Fruit fly (Drosophila melanogaster): ENCODE results near the gene CG5421.

The CG5421 gene

DNA sequence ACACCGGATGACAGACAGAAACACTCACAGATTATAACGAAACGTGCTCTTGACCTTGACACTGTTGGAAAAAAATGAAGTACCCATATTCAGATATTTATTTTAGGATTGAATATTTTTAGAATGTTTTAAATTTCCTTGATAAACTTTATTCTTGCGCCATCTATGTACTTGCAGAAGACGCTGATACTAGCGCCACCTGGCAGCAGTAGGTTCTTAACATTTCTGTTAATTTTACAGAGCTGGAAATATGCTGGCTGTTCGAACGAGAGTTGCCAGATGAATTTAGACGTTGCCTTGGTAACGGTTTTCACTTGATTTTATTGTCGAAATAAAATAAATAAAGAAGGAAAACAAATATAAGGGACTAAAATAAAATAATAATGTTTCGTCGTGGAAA lies 23.4 kb downstream of the CG5421 start, which contains the start of gene Fam92 (continued):
- TF ChIP-seq B-H2 (GFP tag; optimal IDR thresholded peaks at IDR 0.05) = peak; percentile 65
- peak; percentile 91 for TF ChIP-seq Rfx (GFP tag; IDR thresholded peaks at IDR 0.05)
- no peak for TF ChIP-seq Hand (GFP tag; optimal IDR thresholded peaks at IDR 0.05)
- TF ChIP-seq CG32532 (GFP tag; IDR thresholded peaks at IDR 0.05) = peak; percentile 73; the same call in 1 of the 2 replicates
- peak; percentile 87 for TF ChIP-seq CG11456 (GFP tag; IDR thresholded peaks at IDR 0.05)
- TF ChIP-seq CG1233 (GFP tag; optimal IDR thresholded peaks at IDR 0.05) = peak; percentile 41
- TF ChIP-seq CG34376 (GFP tag; optimal IDR thresholded peaks at IDR 0.05) = peak; percentile 43
- TF ChIP-seq ATbp (GFP tag; optimal IDR thresholded peaks at IDR 0.05) = no peak
- no peak for TF ChIP-seq CG6175 (GFP tag; IDR thresholded peaks at IDR 0.05)
- TF ChIP-seq CG7271 (tag; optimal IDR thresholded peaks at IDR 0.05) = no peak
- TF ChIP-seq CG3847 (GFP tag; IDR thresholded peaks at IDR 0.05) = peak; percentile 21; the same call in 1 of the 2 replicates
- peak; percentile 11 for TF ChIP-seq CG9727 (GFP tag; optimal IDR thresholded peaks at IDR 0.05)
- TF ChIP-seq Chrac-16 (GFP tag; optimal IDR thresholded peaks at IDR 0.05) = peak; percentile 57
- TF ChIP-seq CG8924 (tag; optimal IDR thresholded peaks at IDR 0.05) = peak; percentile 13
- TF ChIP-seq Trl (optimal IDR thresholded peaks at IDR 0.05) = no peak
- peak; percentile 50 for TF ChIP-seq Trl (GFP tag; optimal IDR thresholded peaks at IDR 0.05)
- no peak for TF ChIP-seq CG8089 (GFP tag; optimal IDR thresholded peaks at IDR 0.05)
- TF ChIP-seq Six4 (GFP tag; optimal IDR thresholded peaks at IDR 0.05) = peak; percentile 39
- no peak for TF ChIP-seq tll (GFP tag; optimal IDR thresholded peaks at IDR 0.05)
- peak; percentile 92 for TF ChIP-seq Med (GFP tag)
- TF ChIP-seq CG2712 (tag; optimal IDR thresholded peaks at IDR 0.05) = peak; percentile 74
- no peak for TF ChIP-seq CG6689 (GFP tag; IDR thresholded peaks at IDR 0.05)
- no peak for TF ChIP-seq wek (GFP tag; optimal IDR thresholded peaks at IDR 0.05)
- peak; percentile 49; the same call in 1 of the 3 replicates for TF ChIP-seq dysf (GFP tag; IDR thresholded peaks at IDR 0.05)
- TF ChIP-seq CG2202 (tag; optimal IDR thresholded peaks at IDR 0.05) = no peak
- TF ChIP-seq CG3281 (GFP tag; optimal IDR thresholded peaks at IDR 0.05) = peak; percentile 12
- TF ChIP-seq row (GFP tag; IDR thresholded peaks at IDR 0.05) = no peak; the same call in 2 of the 3 replicates
- no peak for TF ChIP-seq cad (GFP tag; optimal IDR thresholded peaks at IDR 0.05)
- peak; percentile 25; the same call in 1 of the 2 replicates for TF ChIP-seq E2f1 (GFP tag; IDR thresholded peaks at IDR 0.05)
- TF ChIP-seq CG2129 (GFP tag; IDR thresholded peaks at IDR 0.05; ENCODE audit: partially characterized antibody) = no peak
- TF ChIP-seq Pdp1 (GFP tag; optimal IDR thresholded peaks at IDR 0.05) = peak; percentile 45 to 55
- peak; percentile 10 for TF ChIP-seq CG10209 (GFP tag; optimal IDR thresholded peaks at IDR 0.05)
- peak; percentile 39 for TF ChIP-seq CG14710 (tag; optimal IDR thresholded peaks at IDR 0.05)
- peak; percentile 15 for TF ChIP-seq gfzf (GFP tag; optimal IDR thresholded peaks at IDR 0.05)
- TF ChIP-seq ci (GFP tag; IDR thresholded peaks at IDR 0.05) = peak; percentile 82
- peak; percentile 40 for TF ChIP-seq Antp (GFP tag; optimal IDR thresholded peaks at IDR 0.05)
- no peak for TF ChIP-seq CG10959 (GFP tag; IDR thresholded peaks at IDR 0.05)
- no peak for TF ChIP-seq CG11696 (GFP tag; IDR thresholded peaks at IDR 0.05)
- no peak for TF ChIP-seq D19B (GFP tag; optimal IDR thresholded peaks at IDR 0.05)
- peak; percentile 22 for TF ChIP-seq HLH54F (GFP tag; optimal IDR thresholded peaks at IDR 0.05)
- TF ChIP-seq CG13123 (GFP tag; optimal IDR thresholded peaks at IDR 0.05) = no peak
- TF ChIP-seq hkb (optimal IDR thresholded peaks at IDR 0.05) = no peak
- TF ChIP-seq hkb (GFP tag; IDR thresholded peaks at IDR 0.05) = peak; percentile 58
- TF ChIP-seq CG11695 (GFP tag; IDR thresholded peaks at IDR 0.05) = no peak
- TF ChIP-seq nom (GFP tag; optimal IDR thresholded peaks at IDR 0.05) = no peak
- TF ChIP-seq lmd (GFP tag; IDR thresholded peaks at IDR 0.05) = peak; percentile 43; the same call in 1 of the 2 replicates
- TF ChIP-seq ftz-f1 (GFP tag; optimal IDR thresholded peaks at IDR 0.05) = peak; percentile 69
- peak; percentile 66 for TF ChIP-seq CG7839 (tag; optimal IDR thresholded peaks at IDR 0.05)
- TF ChIP-seq CG8944 (GFP tag; optimal IDR thresholded peaks at IDR 0.05) = peak; percentile 36
- TF ChIP-seq Camta (GFP tag; optimal IDR thresholded peaks at IDR 0.05) = peak; percentile 19
- TF ChIP-seq Optix (GFP tag; IDR thresholded peaks at IDR 0.05) = no peak; the same call in 2 of the 3 replicates
- no peak for TF ChIP-seq CG12155 (GFP tag; optimal IDR thresholded peaks at IDR 0.05)

Measured in whole organism, embryonic.